Worm (Caenorhabditis elegans) whole organism, young adult: Measurements from ENCODE around the gene aqp-12.

ENCODE experiments used
- B0035.1 ChIP-seq: sonication (generic microtip); optimal IDR thresholded peaks from 2 replicates; lab custom pipeline; 2016; ENCODE audit warnings: missing genetic modification characterization, mild to moderate bottlenecking, missing compliant biosample characterization, missing genotype, missing genetic modification reagents
- C06A6.2 ChIP-seq: fragments of 200-800 bp; sonication (Bioruptor generic); conservative IDR thresholded peaks from 2 replicates; pipeline ENCODE4 v1.3.6; 2022; ENCODE audit warnings: missing genetic modification characterization, missing compliant biosample characterization
- F37B4.10 ChIP-seq: fragments of 200-800 bp; sonication (Bioruptor generic); IDR thresholded peaks from 2 replicates; pipeline ENCODE4 v1.3.6; 2022; ENCODE audit warnings: missing genetic modification characterization, missing compliant biosample characterization
- F52B5.7 ChIP-seq: sonication (generic microtip); optimal IDR thresholded peaks from 2 replicates; lab custom pipeline; 2016; ENCODE audit warnings: mild to moderate bottlenecking, missing genetic modification characterization, missing compliant biosample characterization
- K11D2.4 ChIP-seq: fragments of 200-800 bp; sonication (Bioruptor generic); IDR thresholded peaks from 2 replicates; pipeline ENCODE4 v1.3.6; 2022; ENCODE audit warnings: missing genetic modification reagents, missing genetic modification characterization, missing compliant biosample characterization
- K12H6.12 ChIP-seq: fragments of 200-800 bp; sonication (Bioruptor generic); optimal IDR thresholded peaks from 2 replicates; lab custom pipeline; 2018; ENCODE audit warnings: mild to moderate bottlenecking, missing genetic modification characterization, missing compliant biosample characterization
- T07F8.4 ChIP-seq: sonication (generic microtip); optimal IDR thresholded peaks from 2 replicates; lab custom pipeline; 2016; ENCODE audit warnings: mild to moderate bottlenecking, missing genetic modification characterization, moderate library complexity, missing compliant biosample characterization
- ZK185.1 ChIP-seq: sonication (generic microtip); optimal IDR thresholded peaks from 2 replicates; lab custom pipeline; 2016; ENCODE audit warnings: mild to moderate bottlenecking, missing genetic modification characterization, missing compliant biosample characterization; ENCODE audit not compliant: poor library complexity, severe bottlenecking
- akir-1 ChIP-seq: fragments of 200-800 bp; sonication (Bioruptor generic); optimal IDR thresholded peaks from 2 replicates; lab custom pipeline; 2018; ENCODE audit warnings: mild to moderate bottlenecking, missing genetic modification characterization, moderate library complexity, missing compliant biosample characterization
- ama-1 ChIP-seq, 3 experiments: fragments of 150-350 bp in 1 of 3; sonication (generic microtip) in 2 of 3; optimal IDR thresholded peaks; 2 replicates each; lab custom pipeline; 2014 to 2018; ENCODE audit warnings: missing biosample characterization in 2 of 3, missing genetic modification characterization in 2 of 3, missing genetic modification reagents in 2 of 3
- aptf-3 ChIP-seq: fragments of 200-800 bp; sonication (Bioruptor generic); IDR thresholded peaks from 2 replicates; pipeline ENCODE4 v1.3.6; 2022; ENCODE audit warnings: missing genetic modification characterization, missing compliant biosample characterization
- atf-7 ChIP-seq: sonication (generic microtip); optimal IDR thresholded peaks from 2 replicates; lab custom pipeline; 2017; ENCODE audit warnings: mild to moderate bottlenecking, missing genetic modification characterization, missing compliant biosample characterization
- athp-1 ChIP-seq: sonication (generic microtip); optimal IDR thresholded peaks from 2 replicates; lab custom pipeline; 2017; ENCODE audit warnings: mild to moderate bottlenecking, missing genetic modification characterization, missing compliant biosample characterization
- cebp-1 ChIP-seq, 2 experiments: fragments of 200-800 bp in 1 of 2; sonication (Bioruptor generic) in 1 of 2; sonication (generic microtip) in 1 of 2; IDR thresholded peaks in 1 of 2; optimal IDR thresholded peaks in 1 of 2; 2 replicates each; pipeline versions ENCODE4 v1.3.6 to Lab custom; 2017 to 2022; ENCODE audit warnings: missing compliant biosample characterization in 2 of 2, missing genetic modification characterization in 2 of 2, mild to moderate bottlenecking in 1 of 2, missing genetic modification reagents in 1 of 2, moderate library complexity in 1 of 2
- cebp-2 ChIP-seq: fragments of 200-800 bp; sonication (Bioruptor generic); IDR thresholded peaks from 2 replicates; pipeline ENCODE4 v1.3.6; 2022; ENCODE audit warnings: missing genetic modification characterization, missing compliant biosample characterization
- ceh-40 ChIP-seq: fragments of 200-800 bp; sonication (Bioruptor generic); IDR thresholded peaks from 2 replicates; pipeline ENCODE4 v1.3.6; 2022; ENCODE audit warnings: missing genetic modification characterization, missing compliant biosample characterization
- ceh-79 ChIP-seq: sonication (generic microtip); optimal IDR thresholded peaks from 2 replicates; lab custom pipeline; 2017; ENCODE audit warnings: mild to moderate bottlenecking, missing genetic modification characterization, missing compliant biosample characterization
- ceh-91 ChIP-seq: fragments of 200-800 bp; sonication (Bioruptor generic); IDR thresholded peaks from 2 replicates; pipeline ENCODE4 v1.3.6; 2022; ENCODE audit warnings: missing genetic modification reagents, missing genetic modification characterization, missing compliant biosample characterization
- die-1 ChIP-seq: sonication (generic microtip); optimal IDR thresholded peaks from 2 replicates; lab custom pipeline; 2016; ENCODE audit warnings: missing genotype, mild to moderate bottlenecking, missing genetic modification characterization, missing compliant biosample characterization
- efl-1 ChIP-seq: fragments of 150-350 bp; optimal IDR thresholded peaks from 2 replicates; lab custom pipeline; 2014; ENCODE audit warnings: missing biosample characterization, missing genetic modification reagents, missing genetic modification characterization
- egl-18 ChIP-seq: fragments of 200-800 bp; sonication (Bioruptor generic); IDR thresholded peaks from 2 replicates; pipeline ENCODE4 v1.3.6; 2022; ENCODE audit warnings: missing genetic modification reagents, missing genetic modification characterization, missing compliant biosample characterization
- egrh-3 ChIP-seq: fragments of 200-800 bp; sonication (Bioruptor generic); IDR thresholded peaks from 2 replicates; pipeline ENCODE4 v1.3.6; 2022; ENCODE audit warnings: missing genetic modification reagents, missing genetic modification characterization, missing compliant biosample characterization
- ets-4 ChIP-seq: fragments of 200-800 bp; sonication (Bioruptor generic); optimal IDR thresholded peaks from 2 replicates; lab custom pipeline; 2018; ENCODE audit warnings: mild to moderate bottlenecking, missing genetic modification characterization, missing compliant biosample characterization
- gei-17 ChIP-seq: fragments of 200-800 bp; sonication (Bioruptor generic); optimal IDR thresholded peaks from 2 replicates; lab custom pipeline; 2018; ENCODE audit warnings: mild to moderate bottlenecking, missing genetic modification characterization, missing compliant biosample characterization
- hmg-1.2 ChIP-seq: fragments of 200-800 bp; sonication (Bioruptor generic); IDR thresholded peaks from 2 replicates; pipeline ENCODE4 v1.3.6; 2022; ENCODE audit warnings: missing genetic modification reagents, missing genetic modification characterization, missing compliant biosample characterization
- hrde-1 ChIP-seq: sonication (generic microtip); optimal IDR thresholded peaks from 2 replicates; lab custom pipeline; 2016; ENCODE audit warnings: missing genetic modification characterization, mild to moderate bottlenecking, missing compliant biosample characterization, moderate library complexity, missing genotype, missing genetic modification reagents, borderline replicate concordance
- lag-1 ChIP-seq: fragments of 200-800 bp; sonication (Bioruptor generic); IDR thresholded peaks from 2 replicates; pipeline ENCODE4 v1.3.6; 2022; ENCODE audit warnings: missing genetic modification reagents, missing genetic modification characterization, missing compliant biosample characterization
- lin-40 ChIP-seq: sonication (generic microtip); optimal IDR thresholded peaks from 2 replicates; lab custom pipeline; 2016; ENCODE audit warnings: missing genetic modification characterization, mild to moderate bottlenecking, missing compliant biosample characterization, missing genotype, missing genetic modification reagents
- madf-3 ChIP-seq: fragments of 200-800 bp; sonication (Bioruptor generic); IDR thresholded peaks from 2 replicates; pipeline ENCODE4 v1.3.6; 2022; ENCODE audit warnings: missing genetic modification reagents, missing genetic modification characterization, missing compliant biosample characterization
- madf-8 ChIP-seq: fragments of 200-800 bp; sonication (Bioruptor generic); conservative IDR thresholded peaks from 2 replicates; pipeline ENCODE4 v1.3.6; 2022; ENCODE audit warnings: missing genetic modification reagents, missing genetic modification characterization, missing compliant biosample characterization
- nfya-2 ChIP-seq: fragments of 200-800 bp; sonication (Bioruptor generic); IDR thresholded peaks from 2 replicates; pipeline ENCODE4 v1.3.6; 2022; ENCODE audit warnings: missing genetic modification reagents, missing genetic modification characterization, missing compliant biosample characterization
- nfyb-1 ChIP-seq: fragments of 200-800 bp; sonication (Bioruptor generic); IDR thresholded peaks from 2 replicates; pipeline ENCODE4 v1.3.6; 2022; ENCODE audit warnings: missing genetic modification reagents, missing genetic modification characterization, missing compliant biosample characterization
- nhr-179 ChIP-seq: sonication (generic microtip); optimal IDR thresholded peaks from 2 replicates; lab custom pipeline; 2016; ENCODE audit warnings: mild to moderate bottlenecking, missing genetic modification characterization, missing compliant biosample characterization
- nhr-27 ChIP-seq: fragments of 200-800 bp; sonication (Bioruptor generic); optimal IDR thresholded peaks from 2 replicates; lab custom pipeline; 2018; ENCODE audit warnings: mild to moderate bottlenecking, missing genetic modification characterization, moderate library complexity, missing compliant biosample characterization
- sea-2 ChIP-seq: fragments of 200-800 bp; sonication (Bioruptor generic); IDR thresholded peaks from 2 replicates; pipeline ENCODE4 v1.3.6; 2022; ENCODE audit warnings: missing genetic modification characterization, missing compliant biosample characterization
- snpc-1.1 ChIP-seq: sonication (generic microtip); optimal IDR thresholded peaks from 2 replicates; lab custom pipeline; 2017; ENCODE audit warnings: missing genetic modification characterization, mild to moderate bottlenecking, missing compliant biosample characterization, antibody characterized with exemption, moderate library complexity, missing genotype, missing genetic modification reagents; ENCODE audit not compliant: insufficient read depth
- snpc-4 ChIP-seq, 5 experiments: fragments of 150-350 bp in 1 of 5; sonication (generic microtip) in 4 of 5; optimal IDR thresholded peaks; 2 replicates each; lab custom pipeline; 2014 to 2018; ENCODE audit warnings: missing genetic modification characterization in 5 of 5, missing biosample characterization in 3 of 5, antibody characterized with exemption in 2 of 5, mild to moderate bottlenecking in 2 of 5, missing compliant biosample characterization in 2 of 5, missing genotype in 2 of 5, moderate library complexity in 2 of 5, missing genetic modification reagents in 1 of 5
- tlf-1 ChIP-seq: fragments of 200-800 bp; sonication (Bioruptor generic); optimal IDR thresholded peaks from 2 replicates; lab custom pipeline; 2018; ENCODE audit warnings: mild to moderate bottlenecking, missing genetic modification characterization, missing compliant biosample characterization
- ztf-22 ChIP-seq: fragments of 200-800 bp; sonication (Bioruptor generic); optimal IDR thresholded peaks from 2 replicates; lab custom pipeline; 2018; ENCODE audit warnings: mild to moderate bottlenecking, missing genetic modification characterization, moderate library complexity, missing compliant biosample characterization
- ztf-26 ChIP-seq: sonication (generic microtip); optimal IDR thresholded peaks from 2 replicates; lab custom pipeline; 2017; ENCODE audit warnings: missing genetic modification characterization, missing compliant biosample characterization
- ztf-28 ChIP-seq: fragments of 200-800 bp; sonication (Bioruptor generic); IDR thresholded peaks from 2 replicates; pipeline ENCODE4 v1.3.6; 2022; ENCODE audit warnings: missing genetic modification reagents, missing genetic modification characterization, missing compliant biosample characterization
- ztf-6 ChIP-seq: fragments of 200-800 bp; sonication (Bioruptor generic); IDR thresholded peaks from 2 replicates; pipeline ENCODE4 v1.3.6; 2022; ENCODE audit warnings: missing genetic modification reagents, missing genetic modification characterization, missing compliant biosample characterization

The aqp-12 gene

ce11 chrII:12186726-12187125 lies 16.3 kb upstream of the aqp-12 start:
- TF ChIP-seq tlf-1, result no peak
- no peak for TF ChIP-seq snpc-1.1
- TF ChIP-seq C06A6.2 (GFP tag; lab: Robert Waterston, UW), result no peak
- no peak for TF ChIP-seq die-1 (tag; lab: Kevin White, UChicago)
- TF ChIP-seq cebp-2, result no peak
- no peak for TF ChIP-seq ama-1 (optimal IDR thresholded peaks at IDR 0.05; lab: Kevin White, UChicago)
- no peak for TF ChIP-seq ama-1 (GFP tag; optimal IDR thresholded peaks at IDR 0.05; lab: Kevin White, UChicago)
- TF ChIP-seq cebp-1 (GFP tag; IDR thresholded peaks at IDR 0.05; lab: Robert Waterston, UW), result no peak
- TF ChIP-seq cebp-1 (tag; optimal IDR thresholded peaks at IDR 0.05; lab: Kevin White, UChicago), result no peak
- no peak for TF ChIP-seq lag-1 (GFP tag; lab: Robert Waterston, UW)
- no peak for TF ChIP-seq ztf-26 (tag; lab: Kevin White, UChicago)
- TF ChIP-seq nhr-27 (tag; lab: Kevin White, UChicago), result no peak
- TF ChIP-seq, all 124 proteins: peak for 0

- no peak for TF ChIP-seq hmg-1.2 (GFP tag; lab: Robert Waterston, UW)
- TF ChIP-seq F37B4.10, result no peak
- no peak for TF ChIP-seq efl-1 (GFP tag; lab: Kevin White, UChicago)
- no peak for TF ChIP-seq nfya-2 (GFP tag; lab: Robert Waterston, UW)
- TF ChIP-seq ztf-28 (GFP tag; lab: Robert Waterston, UW), result no peak
- no peak for TF ChIP-seq ceh-79 (tag; lab: Kevin White, UChicago)
- TF ChIP-seq madf-3 (GFP tag; lab: Robert Waterston, UW), result no peak
- no peak for TF ChIP-seq ztf-22
- TF ChIP-seq egrh-3 (GFP tag; lab: Robert Waterston, UW), result no peak
- no peak for TF ChIP-seq gei-17 (GFP tag; lab: Kevin White, UChicago)
- no peak for TF ChIP-seq B0035.1 (tag; lab: Kevin White, UChicago)
- no peak for TF ChIP-seq atf-7 (tag; lab: Kevin White, UChicago)
- TF ChIP-seq ZK185.1, result no peak
- TF ChIP-seq nhr-179, result no peak
- no peak for TF ChIP-seq athp-1 (tag; lab: Kevin White, UChicago)
- TF ChIP-seq F52B5.7 (tag; lab: Kevin White, UChicago), result no peak
- no peak for TF ChIP-seq snpc-4 (GFP tag; optimal IDR thresholded peaks at IDR 0.05; lab: Kevin White, UChicago)
- no peak for TF ChIP-seq snpc-4 (tag; optimal IDR thresholded peaks at IDR 0.05; lab: Kevin White, UChicago)
- TF ChIP-seq aptf-3 (GFP tag; lab: Robert Waterston, UW), result no peak
- TF ChIP-seq cebp-1 (GFP tag; IDR thresholded peaks at IDR 0.05; lab: Robert Waterston, UW), result no peak
- no peak for TF ChIP-seq cebp-1 (tag; optimal IDR thresholded peaks at IDR 0.05; lab: Kevin White, UChicago)
These were observed 13.8 kb upstream of the aqp-12 start for ce11 chrII:12189193-12189592.

DNA sequence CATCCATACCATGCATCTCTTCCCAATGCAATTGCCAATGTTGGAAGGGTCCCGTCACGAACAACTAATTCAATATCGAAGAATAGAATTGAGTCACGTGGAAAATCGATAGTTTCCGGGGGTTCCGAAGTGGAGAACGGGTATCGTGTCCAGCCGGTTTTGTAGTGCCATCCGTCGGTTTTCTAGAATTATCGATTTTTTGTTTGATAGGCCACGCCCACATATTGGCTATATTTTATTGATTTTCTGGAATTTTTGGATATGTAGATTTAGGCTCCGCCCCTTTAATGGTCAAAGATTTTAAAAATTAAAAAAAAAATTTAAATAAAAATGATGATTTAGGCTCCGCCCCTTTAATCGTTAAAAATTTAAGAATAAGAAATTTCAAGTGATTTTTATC lies 3.8 kb upstream of the aqp-12 start:
- TF ChIP-seq akir-1 (GFP tag; lab: Kevin White, UChicago), result no peak
- TF ChIP-seq hrde-1 (tag; lab: Kevin White, UChicago), result no peak
- TF ChIP-seq K12H6.12 (tag; lab: Kevin White, UChicago), result no peak
- no peak for TF ChIP-seq ceh-40 (GFP tag; lab: Robert Waterston, UW)
- TF ChIP-seq hmg-1.2 (GFP tag; lab: Robert Waterston, UW), result no peak
- TF ChIP-seq lin-40, result no peak
- TF ChIP-seq F37B4.10, result no peak
- TF ChIP-seq K11D2.4 (GFP tag; lab: Robert Waterston, UW), result no peak
- no peak for TF ChIP-seq nfyb-1
- TF ChIP-seq ceh-91 (GFP tag; lab: Robert Waterston, UW), result no peak
- no peak for TF ChIP-seq T07F8.4 (tag; lab: Kevin White, UChicago)
- TF ChIP-seq ztf-6 (GFP tag; lab: Robert Waterston, UW), result no peak
- no peak for TF ChIP-seq C06A6.2 (GFP tag; lab: Robert Waterston, UW)
- TF ChIP-seq ets-4 (GFP tag; lab: Kevin White, UChicago), result no peak
- TF ChIP-seq madf-8, result no peak
- no peak for TF ChIP-seq egl-18 (GFP tag; lab: Robert Waterston, UW)
- no peak for TF ChIP-seq sea-2 (GFP tag; lab: Robert Waterston, UW)
- TF ChIP-seq die-1 (tag; lab: Kevin White, UChicago), result no peak
